Fruit fly (Drosophila melanogaster): ENCODE results near the gene Nna1.
A peak's percentile ranks its signal among the peaks of the same experiment; 100 is the strongest.

Nna1 gene

dm6 chrX:13739411-13739888 is 47.4 kb downstream of the Nna1 start, which contains the start of gene CG11151 (continued):
- TF ChIP-seq ewg (GFP tag; optimal IDR thresholded peaks at IDR 0.05) = peak; percentile 94
- peak; percentile 92 for TF ChIP-seq wek (GFP tag; optimal IDR thresholded peaks at IDR 0.05)
- peak; percentile 83 for TF ChIP-seq psq (GFP tag; optimal IDR thresholded peaks at IDR 0.05)
- TF ChIP-seq CG11560 (tag; IDR thresholded peaks at IDR 0.05) = peak; percentile 78
- TF ChIP-seq repo (GFP tag; optimal IDR thresholded peaks at IDR 0.05) = peak; percentile 95
- TF ChIP-seq gfzf (GFP tag; optimal IDR thresholded peaks at IDR 0.05) = peak; percentile 21
- TF ChIP-seq CG15011 (GFP tag; optimal IDR thresholded peaks at IDR 0.05) = peak; percentile 93
- TF ChIP-seq bbx (GFP tag; IDR thresholded peaks at IDR 0.05; ENCODE audit: partially characterized antibody) = peak; percentile 50; the same call in 1 of the 2 replicates
- TF ChIP-seq Dbx (GFP tag; IDR thresholded peaks at IDR 0.05) = peak; percentile 93
- peak; percentile 93 for TF ChIP-seq HmgD (GFP tag; optimal IDR thresholded peaks at IDR 0.05)
- TF ChIP-seq exex (tag; optimal IDR thresholded peaks at IDR 0.05) = peak; percentile 86
- TF ChIP-seq knrl (GFP tag; IDR thresholded peaks at IDR 0.05; ENCODE audit: partially characterized antibody) = peak; percentile 64; the same call in 2 of the 3 replicates
- TF ChIP-seq BtbVII (GFP tag; optimal IDR thresholded peaks at IDR 0.05) = peak; percentile 97
- peak; percentile 95 for TF ChIP-seq CG10654 (GFP tag; optimal IDR thresholded peaks at IDR 0.05)
- TF ChIP-seq CG17361 (GFP tag; IDR thresholded peaks at IDR 0.05) = peak; percentile 96
- TF ChIP-seq yki (optimal IDR thresholded peaks at IDR 0.05) = no peak
- TF ChIP-seq CG12104 (GFP tag; optimal IDR thresholded peaks at IDR 0.05) = peak; percentile 93
- peak; percentile 97 for TF ChIP-seq HLH54F (GFP tag; optimal IDR thresholded peaks at IDR 0.05)
- peak; percentile 95 for TF ChIP-seq CG2889 (GFP tag; IDR thresholded peaks at IDR 0.05)
- TF ChIP-seq luna (GFP tag; optimal IDR thresholded peaks at IDR 0.05) = peak; percentile 91
- TF ChIP-seq CG14441 (GFP tag; IDR thresholded peaks at IDR 0.05) = peak; percentile 96
- TF ChIP-seq CTCF (GFP tag; optimal IDR thresholded peaks at IDR 0.05) = peak; percentile 70
- peak; percentile 97 for TF ChIP-seq Xbp1 (GFP tag; optimal IDR thresholded peaks at IDR 0.05)
- TF ChIP-seq crc (GFP tag; optimal IDR thresholded peaks at IDR 0.05) = peak; percentile 97
- peak; percentile 87 for TF ChIP-seq Nf-YB (GFP tag; optimal IDR thresholded peaks at IDR 0.05)
- peak; percentile 67 for TF ChIP-seq vnd (GFP tag; IDR thresholded peaks at IDR 0.05; ENCODE audit: partially characterized antibody)
- TF ChIP-seq Neu2 (GFP tag; optimal IDR thresholded peaks at IDR 0.05; ENCODE audit: borderline replicate concordance) = peak; percentile 91
- peak; percentile 97 for TF ChIP-seq CG13894 (tag; optimal IDR thresholded peaks at IDR 0.05)
- TF ChIP-seq Trl (optimal IDR thresholded peaks at IDR 0.05) = peak; percentile 44 to 71
- TF ChIP-seq Trl (GFP tag; optimal IDR thresholded peaks at IDR 0.05) = peak; percentile 98
- TF ChIP-seq Tbp (GFP tag; optimal IDR thresholded peaks at IDR 0.05) = no peak
- TF ChIP-seq Meics (GFP tag; optimal IDR thresholded peaks at IDR 0.05) = peak; percentile 97
- peak; percentile 89 for TF ChIP-seq bowl (GFP tag; IDR thresholded peaks at IDR 0.05)
- peak; percentile 98 for TF ChIP-seq CG2678 (tag; optimal IDR thresholded peaks at IDR 0.05)
- TF ChIP-seq CoRest (tag; optimal IDR thresholded peaks at IDR 0.05) = peak; percentile 97
- peak; percentile 87 for TF ChIP-seq toy (GFP tag; IDR thresholded peaks at IDR 0.05)
- peak; percentile 99 for TF ChIP-seq unpg (GFP tag; optimal IDR thresholded peaks at IDR 0.05)
- TF ChIP-seq Stat92E (GFP tag; optimal IDR thresholded peaks at IDR 0.05) = peak in 1 of 3 experiments; percentile 92
- TF ChIP-seq inv (GFP tag; IDR thresholded peaks at IDR 0.05; ENCODE audit: partially characterized antibody) = peak; percentile 57
- peak; percentile 96 for TF ChIP-seq salm (tag; optimal IDR thresholded peaks at IDR 0.05)
- peak; percentile 96 for TF ChIP-seq Ssrp (tag; optimal IDR thresholded peaks at IDR 0.05)
- peak; percentile 95 for TF ChIP-seq mirr (GFP tag; optimal IDR thresholded peaks at IDR 0.05)
- peak; percentile 95 for TF ChIP-seq CG6689 (GFP tag; IDR thresholded peaks at IDR 0.05)
- TF ChIP-seq CG13775 (GFP tag; optimal IDR thresholded peaks at IDR 0.05) = peak; percentile 95
- TF ChIP-seq sna (GFP tag; IDR thresholded peaks at IDR 0.05; ENCODE audit: partially characterized antibody) = peak; percentile 49; the same call in 1 of the 2 replicates
- peak; percentile 87 for TF ChIP-seq Lhr (GFP tag; optimal IDR thresholded peaks at IDR 0.05)
- TF ChIP-seq Kr (GFP tag; optimal IDR thresholded peaks at IDR 0.05) = peak; percentile 54
- TF ChIP-seq CG15601 (tag; optimal IDR thresholded peaks at IDR 0.05) = peak; percentile 95
- peak; percentile 98 for TF ChIP-seq vvl (GFP tag; IDR thresholded peaks at IDR 0.05)
- TF ChIP-seq sug (tag; optimal IDR thresholded peaks at IDR 0.05) = peak; percentile 93
- peak; percentile 85 for TF ChIP-seq ssp (GFP tag; IDR thresholded peaks at IDR 0.05)
